Worm (Caenorhabditis elegans): Measurements from ENCODE around the gene Y43C5A.7.

Y43C5A.7 gene

DNA sequence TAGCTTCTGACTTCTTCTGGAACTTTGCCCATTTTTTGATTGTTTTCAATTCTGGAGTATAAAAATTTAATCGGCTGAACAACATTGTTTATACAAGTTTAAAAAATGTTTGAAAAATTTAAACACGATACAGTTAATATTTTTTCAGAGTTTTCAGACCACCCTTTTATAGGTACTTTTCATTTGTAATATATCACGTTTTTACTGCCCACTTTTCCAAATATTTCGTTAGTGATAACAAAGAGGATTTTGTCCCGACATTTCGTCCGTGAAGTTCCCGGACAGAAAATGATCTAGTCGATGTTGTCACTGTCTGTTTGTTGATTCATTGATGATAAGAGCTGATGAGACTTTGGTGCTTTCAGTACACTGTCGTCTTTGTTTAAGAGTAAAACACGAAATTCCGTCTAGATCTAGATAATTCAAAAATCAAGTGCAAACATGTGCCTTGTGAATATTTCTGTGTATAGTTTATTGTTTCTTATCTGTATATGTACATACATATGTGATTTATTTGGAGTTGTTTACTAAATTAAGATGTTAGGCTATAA is 41.7 kb upstream of the Y43C5A.7 start, which contains the start of gene ech-9 (continued):
- TF ChIP-seq skn-1 (tag; optimal IDR thresholded peaks at IDR 0.05) (no peak), hlh-11 (tag; optimal IDR thresholded peaks at IDR 0.05) (peak; percentile 2), mxl-2 (GFP tag; conservative IDR thresholded peaks at IDR 0.05) (no peak), nhr-42 (GFP tag; IDR thresholded peaks at IDR 0.05) (no peak), lsy-2 (tag; optimal IDR thresholded peaks at IDR 0.05) (no peak), aha-1 (tag) (no peak), pqm-1 (tag; optimal IDR thresholded peaks at IDR 0.05) (peak; percentile 30), ceh-62 (tag; optimal IDR thresholded peaks at IDR 0.05) (no peak), F44E2.7 (GFP tag; IDR thresholded peaks at IDR 0.05) (no peak), nhr-111 (GFP tag; optimal IDR thresholded peaks at IDR 0.05) (no peak), daf-16 (GFP tag; optimal IDR thresholded peaks at IDR 0.05) (no peak), daf-16 (tag; optimal IDR thresholded peaks at IDR 0.05) (peak; percentile 54), nhr-25 (tag; optimal IDR thresholded peaks at IDR 0.05; ENCODE audit: borderline replicate concordance, insufficient read depth) (no peak), gei-8 (GFP tag; optimal IDR thresholded peaks at IDR 0.05) (no peak), ZK337.2 (GFP tag; IDR thresholded peaks at IDR 0.05) (no peak), unc-130 (GFP tag; optimal IDR thresholded peaks at IDR 0.05) (no peak)

DNA sequence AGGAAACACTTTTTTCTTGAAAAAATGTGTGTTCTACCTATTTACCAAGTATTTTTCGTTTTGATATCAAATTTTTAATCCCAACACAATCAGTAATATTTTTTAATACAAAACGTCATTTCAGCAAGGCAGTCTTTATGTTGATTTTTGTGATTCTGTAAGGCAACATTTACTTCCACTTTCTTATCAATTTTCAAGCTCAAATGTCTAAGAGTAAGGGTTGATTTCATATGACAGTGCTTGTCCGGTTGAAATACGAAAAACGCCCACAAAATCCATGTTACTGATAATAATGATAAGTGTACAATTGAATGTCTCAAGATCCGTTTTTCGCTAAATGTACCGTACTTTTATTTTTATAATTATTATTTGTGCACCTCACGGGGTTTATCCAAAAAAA is 41.0 kb upstream of the Y43C5A.7 start:
- peak; percentile 89 for TF ChIP-seq pqm-1 (tag; optimal IDR thresholded peaks at IDR 0.05)
- peak; percentile 52 for TF ChIP-seq hlh-11 (tag; optimal IDR thresholded peaks at IDR 0.05)
- peak; percentile 68 for TF ChIP-seq nhr-28 (tag; optimal IDR thresholded peaks at IDR 0.05)
- TF ChIP-seq dmd-6 (GFP tag; IDR thresholded peaks at IDR 0.05): peak; percentile 71
- 0 out of 2 replicates have a peak, but pooled peaks have one; percentile 30 for TF ChIP-seq lin-1 (GFP tag; IDR thresholded peaks at IDR 0.05)
- peak; percentile 52 for TF ChIP-seq nhr-77 (tag; optimal IDR thresholded peaks at IDR 0.05)
- peak; percentile 74 for TF ChIP-seq dve-1 (tag; optimal IDR thresholded peaks at IDR 0.05; ENCODE audit: insufficient read depth)
- TF ChIP-seq daf-12 (tag; optimal IDR thresholded peaks at IDR 0.05): no peak
- no peak for TF ChIP-seq daf-16 (GFP tag; optimal IDR thresholded peaks at IDR 0.05)
- peak; percentile 60 for TF ChIP-seq daf-16 (tag; optimal IDR thresholded peaks at IDR 0.05)
- no peak for TF ChIP-seq fkh-10 (GFP tag; optimal IDR thresholded peaks at IDR 0.05)

DNA sequence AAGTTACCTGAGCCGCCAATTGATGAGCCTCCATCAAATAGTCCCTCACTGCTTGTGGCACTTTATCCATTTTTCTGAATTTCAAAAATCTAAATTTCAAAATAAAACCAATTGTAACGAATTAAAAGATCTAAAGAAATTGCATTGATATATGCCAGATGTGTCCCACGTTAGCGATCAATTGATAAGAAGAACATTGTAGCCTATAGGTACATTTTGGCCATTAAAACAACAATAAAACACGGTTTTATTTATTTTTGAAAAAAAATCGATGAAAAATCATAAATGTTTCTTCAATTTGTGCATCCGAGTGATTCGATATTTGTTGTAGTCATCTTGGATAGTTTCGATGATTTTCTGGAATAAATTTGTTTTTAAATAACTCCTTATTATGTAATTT is 38.0 kb upstream of the Y43C5A.7 start, which contains the start of gene ech-8:
ech-8 (minus strand) TSS at position 132 of the 400 bp plus-strand sequence.
- no peak for TF ChIP-seq attf-4 (tag; optimal IDR thresholded peaks at IDR 0.05)
- no peak for TF ChIP-seq nhr-6 (tag; optimal IDR thresholded peaks at IDR 0.05)
- TF ChIP-seq mep-1 (tag; optimal IDR thresholded peaks at IDR 0.05): no peak
- TF ChIP-seq lin-13 (GFP tag; optimal IDR thresholded peaks at IDR 0.05): no peak
- TF ChIP-seq snpc-1.2 (GFP tag; IDR thresholded peaks at IDR 0.05): no peak
- no peak for TF ChIP-seq mxl-2 (GFP tag; conservative IDR thresholded peaks at IDR 0.05)
- TF ChIP-seq nhr-77 (tag; optimal IDR thresholded peaks at IDR 0.05): peak; percentile 32
- no peak for TF ChIP-seq ama-1 (optimal IDR thresholded peaks at IDR 0.05)
- no peak for TF ChIP-seq duxl-1 (tag; optimal IDR thresholded peaks at IDR 0.05; ENCODE audit: poor library complexity)
- no peak for TF ChIP-seq tag-97 (GFP tag; IDR thresholded peaks at IDR 0.05)
- no peak for TF ChIP-seq nhr-76 (tag; optimal IDR thresholded peaks at IDR 0.05)
- TF ChIP-seq nhr-42 (GFP tag; IDR thresholded peaks at IDR 0.05): no peak
- no peak for TF ChIP-seq nhr-25 (tag; optimal IDR thresholded peaks at IDR 0.05; ENCODE audit: borderline replicate concordance, insufficient read depth)
- TF ChIP-seq daf-19 (GFP tag; conservative IDR thresholded peaks at IDR 0.05): no peak
- peak; percentile 84 for TF ChIP-seq nhr-28 (tag; optimal IDR thresholded peaks at IDR 0.05)
- no peak for TF ChIP-seq daf-16 (GFP tag; optimal IDR thresholded peaks at IDR 0.05)
- peak; percentile 79 for TF ChIP-seq daf-16 (tag; optimal IDR thresholded peaks at IDR 0.05)
- TF ChIP-seq mdt-29 (GFP tag; IDR thresholded peaks at IDR 0.05): no peak
- no peak for TF ChIP-seq ces-1 (GFP tag; optimal IDR thresholded peaks at IDR 0.05)
- TF ChIP-seq hlh-30 (tag; optimal IDR thresholded peaks at IDR 0.05; ENCODE audit: insufficient read depth): no peak
- peak; percentile 88 for TF ChIP-seq php-3 (GFP tag; IDR thresholded peaks at IDR 0.05)
- no peak for TF ChIP-seq dmd-6 (GFP tag; IDR thresholded peaks at IDR 0.05)
- no peak for TF ChIP-seq D1046.2 (GFP tag; IDR thresholded peaks at IDR 0.05)
- TF ChIP-seq vab-7 (GFP tag; IDR thresholded peaks at IDR 0.05): no peak
- no peak for TF ChIP-seq ceh-20 (GFP tag; IDR thresholded peaks at IDR 0.05)
- TF ChIP-seq egl-27 (tag; optimal IDR thresholded peaks at IDR 0.05): no peak
- peak; percentile 52 for TF ChIP-seq dve-1 (tag; optimal IDR thresholded peaks at IDR 0.05; ENCODE audit: insufficient read depth)
- TF ChIP-seq sdz-12 (GFP tag; optimal IDR thresholded peaks at IDR 0.05): no peak
- TF ChIP-seq snpc-4 (tag; optimal IDR thresholded peaks at IDR 0.05): no peak
- no peak for TF ChIP-seq pqm-1 (tag; optimal IDR thresholded peaks at IDR 0.05)
- no peak for TF ChIP-seq dmd-8 (GFP tag; IDR thresholded peaks at IDR 0.05)
- no peak for TF ChIP-seq Y75B8A.6 (GFP tag; IDR thresholded peaks at IDR 0.05)
- TF ChIP-seq cey-2 (tag; optimal IDR thresholded peaks at IDR 0.05; ENCODE audit: borderline replicate concordance, insufficient read depth): no peak

All from whole organism, L4 larva.